Worm (Caenorhabditis elegans) whole organism, L1 larva: Measurements from ENCODE around the gene M04B2.2.

Experiments used
- C04F5.9 ChIP-seq: sonication (generic microtip); optimal IDR thresholded peaks from 2 replicates; lab custom pipeline; 2016; ENCODE audit warnings: missing genetic modification characterization, missing compliant biosample characterization
- C16A3.4 ChIP-seq: fragments of 150-350 bp; optimal IDR thresholded peaks from 2 replicates; lab custom pipeline; 2014; ENCODE audit warnings: missing biosample characterization, missing genetic modification characterization
- F16B12.6 ChIP-seq: fragments of 150-350 bp; optimal IDR thresholded peaks from 2 replicates; lab custom pipeline; 2014; ENCODE audit warnings: missing biosample characterization, missing genetic modification characterization
- alr-1 ChIP-seq: fragments of 200-800 bp; sonication (Bioruptor generic); optimal IDR thresholded peaks from 2 replicates; lab custom pipeline; 2018; ENCODE audit warnings: borderline replicate concordance, mild to moderate bottlenecking, missing genetic modification characterization, missing compliant biosample characterization
- ama-1 ChIP-seq: fragments of 150-350 bp; optimal IDR thresholded peaks from 2 replicates; lab custom pipeline; 2014
- blmp-1 ChIP-seq: fragments of 150-350 bp; optimal IDR thresholded peaks from 2 replicates; lab custom pipeline; 2014; ENCODE audit warnings: missing biosample characterization, missing genetic modification characterization
- ceh-63 ChIP-seq: fragments of 200-800 bp; sonication (Bioruptor generic); optimal IDR thresholded peaks from 2 replicates; lab custom pipeline; 2018; ENCODE audit warnings: mild to moderate bottlenecking, missing genetic modification characterization, missing compliant biosample characterization
- ceh-8 ChIP-seq: fragments of 200-800 bp; sonication (Bioruptor generic); optimal IDR thresholded peaks from 2 replicates; lab custom pipeline; 2018; ENCODE audit warnings: mild to moderate bottlenecking, missing genetic modification characterization, moderate library complexity, missing compliant biosample characterization
- ceh-82 ChIP-seq, 3 experiments: fragments of 150-350 bp in 1 of 3; sonication (generic microtip) in 2 of 3; optimal IDR thresholded peaks; 2 replicates each; lab custom pipeline; 2014 to 2017; ENCODE audit warnings: missing biosample characterization in 3 of 3, missing genetic modification characterization in 3 of 3
- ceh-88 ChIP-seq: fragments of 200-800 bp; sonication (Bioruptor generic); IDR thresholded peaks from 2 replicates; pipeline ENCODE4 v1.3.6; 2022; ENCODE audit warnings: missing genetic modification characterization, missing compliant biosample characterization
- dpl-1 ChIP-seq, 3 experiments: fragments of 150-350 bp in 2 of 3; sonication (generic microtip) in 1 of 3; optimal IDR thresholded peaks; 2 replicates each; lab custom pipeline; 2014 to 2017; ENCODE audit warnings: missing biosample characterization in 3 of 3, missing genetic modification characterization in 3 of 3, missing genetic modification reagents in 3 of 3
- dsc-1 ChIP-seq: sonication (generic microtip); optimal IDR thresholded peaks from 2 replicates; lab custom pipeline; 2016; ENCODE audit warnings: mild to moderate bottlenecking, missing genetic modification characterization, missing compliant biosample characterization
- efl-1 ChIP-seq, 4 experiments: fragments of 150-350 bp; optimal IDR thresholded peaks in 3 of 4; peaks in 1 of 4; 1 replicate in 1 of 4; 2 replicates in 3 of 4; lab custom pipeline; 2014; ENCODE audit warnings: missing biosample characterization in 2 of 4, missing genetic modification characterization in 2 of 4, missing genetic modification reagents in 2 of 4
- fkh-4 ChIP-seq: sonication (generic microtip); optimal IDR thresholded peaks from 2 replicates; lab custom pipeline; 2016; ENCODE audit warnings: missing compliant biosample characterization, missing genetic modification characterization, borderline replicate concordance
- fos-1 ChIP-seq: fragments of 150-350 bp; optimal IDR thresholded peaks from 2 replicates; lab custom pipeline; 2014; ENCODE audit warnings: missing biosample characterization, missing genetic modification characterization
- grh-1 ChIP-seq: fragments of 200-800 bp; sonication (Bioruptor generic); IDR thresholded peaks from 2 replicates; pipeline ENCODE4 v1.3.6; 2022; ENCODE audit warnings: missing genetic modification reagents, missing genetic modification characterization, missing compliant biosample characterization
- irx-1 ChIP-seq: sonication (generic microtip); optimal IDR thresholded peaks from 2 replicates; lab custom pipeline; 2016; ENCODE audit warnings: missing genetic modification characterization, missing compliant biosample characterization
- isw-1 ChIP-seq: fragments of 200-800 bp; sonication (Bioruptor generic); IDR thresholded peaks from 2 replicates; pipeline ENCODE4 v1.3.6; 2022; ENCODE audit warnings: missing genetic modification characterization, missing compliant biosample characterization
- jun-1 ChIP-seq: fragments of 150-350 bp; optimal IDR thresholded peaks from 2 replicates; lab custom pipeline; 2014; ENCODE audit warnings: missing biosample characterization, missing genetic modification reagents, missing genetic modification characterization
- lin-13 ChIP-seq: fragments of 150-350 bp; optimal IDR thresholded peaks from 2 replicates; lab custom pipeline; 2014; ENCODE audit warnings: missing biosample characterization, missing genetic modification reagents, missing genetic modification characterization
- lin-14 ChIP-seq: fragments of 200-800 bp; sonication (Bioruptor generic); optimal IDR thresholded peaks from 2 replicates; lab custom pipeline; 2018; ENCODE audit warnings: mild to moderate bottlenecking, missing genetic modification characterization, moderate library complexity, missing compliant biosample characterization
- lin-15B ChIP-seq: fragments of 150-350 bp; sonication (generic microtip); optimal IDR thresholded peaks from 3 replicates; lab custom pipeline; 2014; ENCODE audit warnings: missing biosample characterization, missing genetic modification characterization
- lin-35 ChIP-seq, 2 experiments: fragments of 150-350 bp; optimal IDR thresholded peaks; 2 replicates each; lab custom pipeline; 2014; ENCODE audit warnings: missing biosample characterization in 2 of 2, missing genetic modification characterization in 2 of 2, missing genetic modification reagents in 2 of 2
- lin-39 ChIP-seq: fragments of 150-350 bp; optimal IDR thresholded peaks from 2 replicates; lab custom pipeline; 2014; ENCODE audit warnings: missing biosample characterization, missing genetic modification reagents, missing genetic modification characterization
- lsy-2 ChIP-seq, 2 experiments: fragments of 150-350 bp; optimal IDR thresholded peaks; 2 replicates each; lab custom pipeline; 2014; ENCODE audit warnings: missing biosample characterization in 2 of 2, missing genetic modification characterization in 2 of 2
- mab-9 ChIP-seq: fragments of 200-800 bp; sonication (Bioruptor generic); IDR thresholded peaks from 2 replicates; pipeline ENCODE4 v1.3.6; 2022; ENCODE audit warnings: missing genetic modification reagents, missing genetic modification characterization, missing compliant biosample characterization
- mep-1 ChIP-seq: fragments of 150-350 bp; optimal IDR thresholded peaks from 2 replicates; lab custom pipeline; 2014; ENCODE audit warnings: missing biosample characterization, missing genetic modification characterization
- nhr-12 ChIP-seq: sonication (generic microtip); optimal IDR thresholded peaks from 2 replicates; lab custom pipeline; 2017; ENCODE audit warnings: missing biosample characterization, missing genetic modification characterization
- nhr-19 ChIP-seq: fragments of 200-800 bp; sonication (Bioruptor generic); conservative IDR thresholded peaks from 2 replicates; pipeline ENCODE4 v1.3.6; 2022; ENCODE audit warnings: missing genetic modification characterization, missing compliant biosample characterization
- nhr-20 ChIP-seq: sonication (generic microtip); optimal IDR thresholded peaks from 2 replicates; lab custom pipeline; 2016; ENCODE audit warnings: mild to moderate bottlenecking, missing genetic modification characterization, missing compliant biosample characterization
- nhr-237 ChIP-seq: fragments of 150-350 bp; optimal IDR thresholded peaks from 2 replicates; lab custom pipeline; 2014; ENCODE audit warnings: missing biosample characterization, missing genetic modification characterization
- nhr-47 ChIP-seq: sonication (generic microtip); optimal IDR thresholded peaks from 2 replicates; lab custom pipeline; 2016; ENCODE audit warnings: mild to moderate bottlenecking, missing genetic modification characterization, moderate library complexity, missing compliant biosample characterization
- nhr-71 ChIP-seq: sonication (generic microtip); optimal IDR thresholded peaks from 2 replicates; lab custom pipeline; 2016; ENCODE audit warnings: mild to moderate bottlenecking, missing genetic modification characterization, moderate library complexity, missing compliant biosample characterization
- nhr-77 ChIP-seq: fragments of 150-350 bp; optimal IDR thresholded peaks from 2 replicates; lab custom pipeline; 2014; ENCODE audit warnings: missing biosample characterization, missing genetic modification characterization
- nhr-85 ChIP-seq: sonication (generic microtip); peaks from one replicate; lab custom pipeline; 2016; ENCODE audit warnings: missing genetic modification characterization, inconsistent platforms, missing compliant biosample characterization
- nhr-90 ChIP-seq: sonication (generic microtip); optimal IDR thresholded peaks from 2 replicates; lab custom pipeline; 2016; ENCODE audit warnings: mild to moderate bottlenecking, missing genetic modification characterization, missing compliant biosample characterization; ENCODE audit not compliant: poor library complexity
- pag-3 ChIP-seq: sonication (generic microtip); optimal IDR thresholded peaks from 2 replicates; lab custom pipeline; 2017; ENCODE audit warnings: missing genetic modification characterization, mild to moderate bottlenecking, missing compliant biosample characterization, antibody characterized with exemption, borderline replicate concordance; ENCODE audit not compliant: insufficient read depth
- pax-3 ChIP-seq: fragments of 200-800 bp; sonication (Bioruptor generic); optimal IDR thresholded peaks from 2 replicates; lab custom pipeline; 2018; ENCODE audit warnings: mild to moderate bottlenecking, missing genetic modification characterization, moderate library complexity, missing compliant biosample characterization
- skn-1 ChIP-seq: fragments of 150-350 bp; optimal IDR thresholded peaks from 2 replicates; lab custom pipeline; 2014; ENCODE audit warnings: missing biosample characterization, missing genetic modification characterization
- snu-23 ChIP-seq: sonication (generic microtip); optimal IDR thresholded peaks from 2 replicates; lab custom pipeline; 2016; ENCODE audit warnings: missing genetic modification characterization, missing compliant biosample characterization
- sptf-1 ChIP-seq: fragments of 150-350 bp; optimal IDR thresholded peaks from 2 replicates; lab custom pipeline; 2014; ENCODE audit warnings: missing biosample characterization, missing genetic modification characterization
- sup-37 ChIP-seq: fragments of 200-800 bp; sonication (Bioruptor generic); optimal IDR thresholded peaks from 2 replicates; lab custom pipeline; 2018; ENCODE audit warnings: mild to moderate bottlenecking, missing genetic modification characterization, missing compliant biosample characterization
- swsn-7 ChIP-seq: sonication (generic microtip); optimal IDR thresholded peaks from 2 replicates; lab custom pipeline; 2016; ENCODE audit warnings: missing genetic modification characterization, missing compliant biosample characterization
- tbx-2 ChIP-seq: sonication (generic microtip); optimal IDR thresholded peaks from 2 replicates; lab custom pipeline; 2016; ENCODE audit warnings: missing genetic modification characterization, missing compliant biosample characterization
- tlp-1 ChIP-seq: fragments of 150-350 bp; optimal IDR thresholded peaks from 2 replicates; lab custom pipeline; 2014; ENCODE audit warnings: missing biosample characterization, missing genetic modification characterization
- unc-130 ChIP-seq: fragments of 150-350 bp; optimal IDR thresholded peaks from 2 replicates; lab custom pipeline; 2017; ENCODE audit warnings: missing biosample characterization, missing genetic modification characterization, inconsistent platforms
- unc-62 ChIP-seq: fragments of 150-350 bp; optimal IDR thresholded peaks from 2 replicates; lab custom pipeline; 2014; ENCODE audit warnings: missing biosample characterization, missing genetic modification reagents, missing genetic modification characterization
- unc-86 ChIP-seq: sonication (generic microtip); optimal IDR thresholded peaks from 2 replicates; lab custom pipeline; 2016; ENCODE audit warnings: missing genetic modification characterization, missing compliant biosample characterization
- xbp-1 ChIP-seq: sonication (generic microtip); optimal IDR thresholded peaks from 2 replicates; lab custom pipeline; 2016; ENCODE audit warnings: missing genetic modification characterization, missing compliant biosample characterization

Gene M04B2.2

ce11 chrIV:11520960-11521359, 6.9 kb upstream of the M04B2.2 start, which contains the start of the genes M04B2.4 and gfl-1:
Gene M04B2.4 (minus strand): TSS chrIV:11521031.
Gene gfl-1 (plus strand): TSS chrIV:11521290.
- TF ChIP-seq xbp-1 (tag; lab: Kevin White, UChicago) (peak; percentile 53), irx-1 (tag; lab: Kevin White, UChicago) (peak; percentile 35), lin-35 (GFP tag; optimal IDR thresholded peaks at IDR 0.05; lab: Kevin White, UChicago) (peak; percentile 66 to 80), swsn-7 (peak; percentile 52), efl-1 (optimal IDR thresholded peaks at IDR 0.05; lab: Kevin White, UChicago) (peak; percentile 34 to 67), efl-1 (GFP tag; optimal IDR thresholded peaks at IDR 0.05 in 1 of 2; lab: Kevin White, UChicago) (peak; percentile 76 to 96), sptf-1 (tag; lab: Kevin White, UChicago) (no peak), nhr-20 (peak; percentile 32), C16A3.4 (tag; lab: Kevin White, UChicago) (peak; percentile 64), unc-86 (tag; lab: Kevin White, UChicago) (peak; percentile 4), lin-15B (tag; lab: Kevin White, UChicago) (peak; percentile 26), nhr-77 (tag; lab: Kevin White, UChicago) (peak; percentile 7), nhr-85 (tag; lab: Kevin White, UChicago) (peak; percentile 37), unc-130 (no peak), grh-1 (GFP tag; lab: Robert Waterston, UW) (no peak), skn-1 (tag; lab: Kevin White, UChicago) (peak; percentile 51), lin-39 (tag; lab: Kevin White, UChicago) (peak; percentile 11), lin-14 (GFP tag; lab: Kevin White, UChicago) (no peak), ceh-82 (tag; optimal IDR thresholded peaks at IDR 0.05; lab: Kevin White, UChicago) (peak in 2 of 3 experiments; percentile 34 to 55), ceh-88 (GFP tag; lab: Robert Waterston, UW) (no peak), tbx-2 (tag; lab: Kevin White, UChicago) (peak; percentile 40), mep-1 (tag; lab: Kevin White, UChicago) (peak; percentile 85), tlp-1 (tag; lab: Kevin White, UChicago) (no peak), nhr-47 (peak; percentile 51), dpl-1 (GFP tag; optimal IDR thresholded peaks at IDR 0.05; lab: Kevin White, UChicago) (peak; percentile 62 to 73 (median 72)), fos-1 (no peak), nhr-12 (tag; lab: Kevin White, UChicago) (no peak), blmp-1 (tag; lab: Kevin White, UChicago) (peak; percentile 49), ama-1 (no peak), nhr-19 (peak; percentile 43), lin-13 (peak; percentile 13), lsy-2 (tag; optimal IDR thresholded peaks at IDR 0.05; lab: Kevin White, UChicago) (peak; percentile 54 to 74), nhr-90 (peak; percentile 13), fkh-4 (tag; lab: Kevin White, UChicago) (no peak), dsc-1 (peak; percentile 50), snu-23 (GFP tag; lab: Kevin White, UChicago) (peak; percentile 59), isw-1 (GFP tag; lab: Robert Waterston, UW) (peak; percentile 6; the same call in 1 of the 2 replicates), nhr-71 (tag; lab: Kevin White, UChicago) (peak; percentile 59)

ce11 chrIV:11522225-11522952, 5.5 kb upstream of the M04B2.2 start:
- TF ChIP-seq unc-62 (GFP tag; lab: Kevin White, UChicago) (no peak), F16B12.6 (no peak), fos-1 (peak; percentile 74), lin-13 (peak; percentile 37), sup-37 (GFP tag; lab: Kevin White, UChicago) (no peak), alr-1 (tag; lab: Kevin White, UChicago) (no peak), C16A3.4 (tag; lab: Kevin White, UChicago) (peak; percentile 37), fkh-4 (tag; lab: Kevin White, UChicago) (no peak), pax-3 (tag; lab: Kevin White, UChicago) (peak; percentile 35), nhr-19 (peak; percentile 70), nhr-237 (tag; lab: Kevin White, UChicago) (peak; percentile 56), efl-1 (optimal IDR thresholded peaks at IDR 0.05; lab: Kevin White, UChicago) (peak; percentile 76 to 88), efl-1 (GFP tag; optimal IDR thresholded peaks at IDR 0.05 in 1 of 2; lab: Kevin White, UChicago) (peak; percentile 39 to 90), mab-9 (GFP tag; lab: Robert Waterston, UW) (no peak), C04F5.9 (tag; lab: Kevin White, UChicago) (no peak), jun-1 (tag; lab: Kevin White, UChicago) (peak; percentile 77), ceh-82 (tag; optimal IDR thresholded peaks at IDR 0.05; lab: Kevin White, UChicago) (peak; percentile 26 to 67 (median 37)), lin-35 (GFP tag; optimal IDR thresholded peaks at IDR 0.05; lab: Kevin White, UChicago) (peak; percentile 28 to 79), ceh-63 (GFP tag; lab: Kevin White, UChicago) (no peak), mep-1 (tag; lab: Kevin White, UChicago) (peak; percentile 98), pag-3 (tag; lab: Kevin White, UChicago) (no peak), ceh-8 (GFP tag; lab: Kevin White, UChicago) (peak; percentile 48), lin-14 (GFP tag; lab: Kevin White, UChicago) (peak; percentile 95)
